Fruit fly (Drosophila melanogaster): ENCODE data around the gene CG5653.

- TF ChIP-seq Gug (GFP tag; IDR thresholded peaks at IDR 0.05) (peak; percentile 86), CG9139 (GFP tag; optimal IDR thresholded peaks at IDR 0.05) (no peak), OdsH (GFP tag; optimal IDR thresholded peaks at IDR 0.05) (peak; percentile 90), Hr39 (GFP tag; optimal IDR thresholded peaks at IDR 0.05) (peak; percentile 90), Met (GFP tag; optimal IDR thresholded peaks at IDR 0.05) (no peak), fd85E (GFP tag; optimal IDR thresholded peaks at IDR 0.05) (peak; percentile 31), CG6276 (GFP tag; optimal IDR thresholded peaks at IDR 0.05) (peak; percentile 91), Sox102F (GFP tag; optimal IDR thresholded peaks at IDR 0.05) (no peak), salr (GFP tag; optimal IDR thresholded peaks at IDR 0.05) (peak in 1 of 2 experiments; percentile 31), eg (GFP tag; IDR thresholded peaks at IDR 0.05) (peak; percentile 97), CG6792 (GFP tag; optimal IDR thresholded peaks at IDR 0.05) (peak; percentile 89), CG3919 (GFP tag; optimal IDR thresholded peaks at IDR 0.05) (peak; percentile 91), CG6854 (GFP tag; optimal IDR thresholded peaks at IDR 0.05) (no peak), dac (GFP tag; optimal IDR thresholded peaks at IDR 0.05) (peak; percentile 89)
Measured at dm6 chr3L:8996173-8996767, 30.1 kb upstream of the CG5653 start.

All from whole organism, prepupa.